Worm (Caenorhabditis elegans): ENCODE measurements around the gene R10E4.1.
A peak's percentile ranks its signal among the peaks of the same experiment; 100 is the strongest.

Gene R10E4.1

ce11 chrIII:4314502-4314901, 45.0 kb downstream of the R10E4.1 start:
- TF ChIP-seq nhr-2 (tag; optimal IDR thresholded peaks at IDR 0.05) (no peak), tbx-8 (GFP tag; optimal IDR thresholded peaks at IDR 0.05) (no peak), nhr-28 (tag; optimal IDR thresholded peaks at IDR 0.05) (no peak), bed-3 (GFP tag; optimal IDR thresholded peaks at IDR 0.05) (no peak), pha-4 (tag; optimal IDR thresholded peaks at IDR 0.05) (no peak)

ce11 chrIII:4317065-4317752, 47.7 kb downstream of the R10E4.1 start, which contains the start of gene tag-131:
TSS of gene tag-131 (plus strand) at chrIII:4317702.
- TF ChIP-seq tbx-8 (GFP tag; optimal IDR thresholded peaks at IDR 0.05) (no peak), ceh-39 (tag; optimal IDR thresholded peaks at IDR 0.05) (peak; percentile 3), mab-5 (tag; optimal IDR thresholded peaks at IDR 0.05) (no peak), ceh-83 (GFP tag; optimal IDR thresholded peaks at IDR 0.05) (no peak), cnd-1 (tag; optimal IDR thresholded peaks at IDR 0.05) (no peak), hlh-1 (tag; optimal IDR thresholded peaks at IDR 0.05) (peak; percentile 74), M03D4.4 (tag; optimal IDR thresholded peaks at IDR 0.05) (no peak), nhr-237 (tag; optimal IDR thresholded peaks at IDR 0.05) (no peak), blmp-1 (tag; optimal IDR thresholded peaks at IDR 0.05) (peak; percentile 15), lin-32 (GFP tag; optimal IDR thresholded peaks at IDR 0.05) (no peak), mep-1 (tag; optimal IDR thresholded peaks at IDR 0.05) (no peak), unc-120 (tag; optimal IDR thresholded peaks at IDR 0.05; ENCODE audit: poor library complexity, severe bottlenecking) (peak; percentile 41), unc-39 (tag; optimal IDR thresholded peaks at IDR 0.05) (no peak), elt-3 (tag; optimal IDR thresholded peaks at IDR 0.05) (peak; percentile 4), lin-13 (tag; optimal IDR thresholded peaks at IDR 0.05) (no peak), ham-2 (GFP tag; optimal IDR thresholded peaks at IDR 0.05) (no peak), nhr-12 (tag; optimal IDR thresholded peaks at IDR 0.05) (no peak), zip-8 (tag; optimal IDR thresholded peaks at IDR 0.05) (no peak), sptf-1 (tag; optimal IDR thresholded peaks at IDR 0.05) (no peak), ceh-43 (GFP tag; optimal IDR thresholded peaks at IDR 0.05) (no peak), lsy-2 (tag; optimal IDR thresholded peaks at IDR 0.05) (no peak), drap-1 (GFP tag; optimal IDR thresholded peaks at IDR 0.05) (no peak), bed-3 (GFP tag; optimal IDR thresholded peaks at IDR 0.05) (no peak), ces-1 (GFP tag; optimal IDR thresholded peaks at IDR 0.05) (no peak), nhr-76 (tag; optimal IDR thresholded peaks at IDR 0.05) (no peak), elt-1 (tag; optimal IDR thresholded peaks at IDR 0.05; ENCODE audit: borderline replicate concordance, insufficient read depth) (no peak), flh-1 (GFP tag; optimal IDR thresholded peaks at IDR 0.05) (no peak), unc-62 (GFP tag; optimal IDR thresholded peaks at IDR 0.05) (peak; percentile 64), ztf-11 (tag; optimal IDR thresholded peaks at IDR 0.05) (no peak), sem-2 (GFP tag; optimal IDR thresholded peaks at IDR 0.05) (no peak), pha-4 (tag; optimal IDR thresholded peaks at IDR 0.05) (no peak), nhr-2 (tag; optimal IDR thresholded peaks at IDR 0.05) (no peak), snpc-4 (tag; optimal IDR thresholded peaks at IDR 0.05) (no peak), mls-2 (tag; optimal IDR thresholded peaks at IDR 0.05) (no peak)

- TF ChIP-seq blmp-1 (tag; optimal IDR thresholded peaks at IDR 0.05) (no peak), ztf-11 (tag; optimal IDR thresholded peaks at IDR 0.05) (no peak), hlh-1 (tag; optimal IDR thresholded peaks at IDR 0.05) (no peak), mls-2 (tag; optimal IDR thresholded peaks at IDR 0.05) (no peak), nhr-28 (tag; optimal IDR thresholded peaks at IDR 0.05) (no peak), ceh-83 (GFP tag; optimal IDR thresholded peaks at IDR 0.05) (no peak), tbx-8 (GFP tag; optimal IDR thresholded peaks at IDR 0.05) (no peak), unc-120 (tag; optimal IDR thresholded peaks at IDR 0.05; ENCODE audit: poor library complexity, severe bottlenecking) (no peak), pha-4 (tag; optimal IDR thresholded peaks at IDR 0.05) (no peak), ceh-39 (tag; optimal IDR thresholded peaks at IDR 0.05) (no peak), flh-1 (GFP tag; optimal IDR thresholded peaks at IDR 0.05) (no peak), lin-13 (tag; optimal IDR thresholded peaks at IDR 0.05) (no peak), unc-62 (GFP tag; optimal IDR thresholded peaks at IDR 0.05) (no peak), nhr-237 (tag; optimal IDR thresholded peaks at IDR 0.05) (no peak), ceh-43 (GFP tag; optimal IDR thresholded peaks at IDR 0.05) (no peak), drap-1 (GFP tag; optimal IDR thresholded peaks at IDR 0.05) (no peak), snpc-4 (tag; optimal IDR thresholded peaks at IDR 0.05) (no peak), sem-2 (GFP tag; optimal IDR thresholded peaks at IDR 0.05) (no peak), bed-3 (GFP tag; optimal IDR thresholded peaks at IDR 0.05) (no peak)
These were observed 50.6 kb downstream of the R10E4.1 start, which contains the start of gene H38K22.6 for ce11 chrIII:4320113-4320512. TSS of gene H38K22.6 (plus strand) at chrIII:4320413.

All from whole organism, mixed stage, embryonic.